Worm (Caenorhabditis elegans): Measurements from ENCODE around the gene Y22D7AL.6.

The Y22D7AL.6 gene

ce11 chrIII:1601464-1602169 lies 3.1 kb upstream of the Y22D7AL.6 start (continued):
- TF ChIP-seq nhr-111 (GFP tag; optimal IDR thresholded peaks at IDR 0.05) (peak; percentile 60), nhr-42 (GFP tag; IDR thresholded peaks at IDR 0.05) (peak; percentile 82), aly-2 (tag; optimal IDR thresholded peaks at IDR 0.05) (no peak), T20F7.1 (GFP tag; optimal IDR thresholded peaks at IDR 0.05) (peak; percentile 35), hif-1 (tag; optimal IDR thresholded peaks at IDR 0.05) (peak in 1 of 2 experiments; percentile 33), spr-1 (tag; optimal IDR thresholded peaks at IDR 0.05) (peak; percentile 45), lir-3 (tag; optimal IDR thresholded peaks at IDR 0.05) (peak; percentile 70), dpl-1 (GFP tag; optimal IDR thresholded peaks at IDR 0.05) (no peak), dmd-6 (GFP tag; IDR thresholded peaks at IDR 0.05) (peak; percentile 56), pqm-1 (tag; optimal IDR thresholded peaks at IDR 0.05) (no peak), lsy-2 (tag; optimal IDR thresholded peaks at IDR 0.05) (no peak), gei-8 (GFP tag; optimal IDR thresholded peaks at IDR 0.05) (peak; percentile 55), mep-1 (tag; optimal IDR thresholded peaks at IDR 0.05) (peak; percentile 46), madf-5 (GFP tag; IDR thresholded peaks at IDR 0.05) (peak; percentile 88 to 94), ztf-11 (tag; optimal IDR thresholded peaks at IDR 0.05) (no peak), ceh-28 (tag; optimal IDR thresholded peaks at IDR 0.05) (no peak), hlh-30 (tag; optimal IDR thresholded peaks at IDR 0.05; ENCODE audit: insufficient read depth) (no peak), zag-1 (tag; optimal IDR thresholded peaks at IDR 0.05) (no peak), F10B5.3 (tag; optimal IDR thresholded peaks at IDR 0.05) (peak; percentile 50), nhr-76 (tag; optimal IDR thresholded peaks at IDR 0.05) (no peak), nhr-10 (tag; optimal IDR thresholded peaks at IDR 0.05) (no peak), daf-16 (GFP tag; optimal IDR thresholded peaks at IDR 0.05) (peak; percentile 22 to 79), daf-16 (tag; optimal IDR thresholded peaks at IDR 0.05) (peak; percentile 15), vab-7 (GFP tag; IDR thresholded peaks at IDR 0.05) (peak; percentile 91), nhr-237 (tag; optimal IDR thresholded peaks at IDR 0.05) (no peak), nhr-25 (tag; optimal IDR thresholded peaks at IDR 0.05; ENCODE audit: borderline replicate concordance, insufficient read depth) (peak; percentile 53), lin-29 (GFP tag; IDR thresholded peaks at IDR 0.05) (0 out of 2 replicates have a peak, but pooled peaks have one; percentile 47), mxl-2 (GFP tag; conservative IDR thresholded peaks at IDR 0.05) (no peak), jun-1 (tag; optimal IDR thresholded peaks at IDR 0.05) (no peak), nhr-41 (GFP tag; IDR thresholded peaks at IDR 0.05) (peak; percentile 61), dmd-8 (GFP tag; IDR thresholded peaks at IDR 0.05) (peak; percentile 95), lin-38 (GFP tag; IDR thresholded peaks at IDR 0.05) (peak; percentile 80), nhr-102 (tag; optimal IDR thresholded peaks at IDR 0.05) (no peak), daf-19 (GFP tag; conservative IDR thresholded peaks at IDR 0.05) (peak; percentile 74; the same call in 1 of the 2 replicates), ceh-44 (GFP tag; IDR thresholded peaks at IDR 0.05) (peak; percentile 79; the same call in 1 of the 2 replicates), lim-7 (GFP tag; IDR thresholded peaks at IDR 0.05) (peak; percentile 93), spr-3 (GFP tag; optimal IDR thresholded peaks at IDR 0.05) (peak; percentile 62), ceh-62 (tag; optimal IDR thresholded peaks at IDR 0.05) (no peak), ama-1 (optimal IDR thresholded peaks at IDR 0.05) (no peak), F37D6.2 (tag; optimal IDR thresholded peaks at IDR 0.05) (no peak), nhr-48 (tag; optimal IDR thresholded peaks at IDR 0.05) (peak; percentile 21), ztf-7 (tag; optimal IDR thresholded peaks at IDR 0.05) (no peak), attf-4 (tag; optimal IDR thresholded peaks at IDR 0.05) (no peak), daf-12 (tag; optimal IDR thresholded peaks at IDR 0.05) (no peak), aha-1 (tag) (peak; percentile 92), egl-43 (GFP tag; IDR thresholded peaks at IDR 0.05) (peak; percentile 94), ces-1 (GFP tag; optimal IDR thresholded peaks at IDR 0.05) (no peak), D1046.2 (GFP tag; IDR thresholded peaks at IDR 0.05) (peak; percentile 78), pha-4 (GFP tag; IDR thresholded peaks at IDR 0.05) (peak; percentile 93), pha-4 (tag; optimal IDR thresholded peaks at IDR 0.05) (no peak), nhr-28 (tag; optimal IDR thresholded peaks at IDR 0.05) (peak; percentile 53)
